Worm (Caenorhabditis elegans): Measurements from ENCODE around the gene F14H12.3.
A peak's percentile ranks its signal among the peaks of the same experiment; 100 is the strongest.

The F14H12.3 gene

ce11 chrX:4376801-4377200 lies 32.8 kb downstream of the F14H12.3 start, which contains the start of gene R160.2:
R160.2 (minus strand) TSS chrX:4376901.
- TF ChIP-seq dmd-6 (GFP tag; IDR thresholded peaks at IDR 0.05) = no peak
- no peak for TF ChIP-seq fos-1 (tag; optimal IDR thresholded peaks at IDR 0.05)
- TF ChIP-seq lin-39 (tag; optimal IDR thresholded peaks at IDR 0.05) = no peak
- TF ChIP-seq nhr-42 (GFP tag; IDR thresholded peaks at IDR 0.05) = no peak
- no peak for TF ChIP-seq F37D6.2 (tag; optimal IDR thresholded peaks at IDR 0.05)
- no peak for TF ChIP-seq ztf-11 (tag; optimal IDR thresholded peaks at IDR 0.05)
- TF ChIP-seq F10B5.3 (tag; optimal IDR thresholded peaks at IDR 0.05) = no peak
- TF ChIP-seq ceh-20 (GFP tag; IDR thresholded peaks at IDR 0.05) = no peak
- TF ChIP-seq nhr-10 (tag; optimal IDR thresholded peaks at IDR 0.05) = no peak

ce11 chrX:4377689-4378088 lies 33.7 kb downstream of the F14H12.3 start, which contains the start of gene R160.12:
R160.12 (minus strand) TSS chrX:4377789.
- no peak for TF ChIP-seq tag-97 (GFP tag; IDR thresholded peaks at IDR 0.05)
- TF ChIP-seq F44E2.7 (GFP tag; IDR thresholded peaks at IDR 0.05) = no peak
- no peak for TF ChIP-seq nhr-76 (tag; optimal IDR thresholded peaks at IDR 0.05)
- no peak for TF ChIP-seq zfp-2 (tag; optimal IDR thresholded peaks at IDR 0.05)
- no peak for TF ChIP-seq lin-39 (tag; optimal IDR thresholded peaks at IDR 0.05)
- no peak for TF ChIP-seq attf-4 (tag; optimal IDR thresholded peaks at IDR 0.05)
- TF ChIP-seq nhr-10 (tag; optimal IDR thresholded peaks at IDR 0.05) = no peak
- no peak for TF ChIP-seq aly-2 (tag; optimal IDR thresholded peaks at IDR 0.05)
- TF ChIP-seq hlh-30 (tag; optimal IDR thresholded peaks at IDR 0.05; ENCODE audit: insufficient read depth) = no peak
- no peak for TF ChIP-seq egl-43 (GFP tag; IDR thresholded peaks at IDR 0.05)
- TF ChIP-seq madf-9 (GFP tag; conservative IDR thresholded peaks at IDR 0.05) = no peak
- TF ChIP-seq daf-8 (GFP tag; IDR thresholded peaks at IDR 0.05) = no peak
- no peak for TF ChIP-seq ZK337.2 (GFP tag; IDR thresholded peaks at IDR 0.05)
- TF ChIP-seq duxl-1 (tag; optimal IDR thresholded peaks at IDR 0.05; ENCODE audit: poor library complexity) = no peak
- TF ChIP-seq mes-2 (tag; optimal IDR thresholded peaks at IDR 0.05; ENCODE audit: poor library complexity, severe bottlenecking) = no peak

- peak; percentile 77 for TF ChIP-seq set-16 (GFP tag; IDR thresholded peaks at IDR 0.05)
- TF ChIP-seq dmd-6 (GFP tag; IDR thresholded peaks at IDR 0.05) = no peak
- TF ChIP-seq hlh-11 (tag; optimal IDR thresholded peaks at IDR 0.05) = peak; percentile 6
- no peak for TF ChIP-seq lin-15B (tag; optimal IDR thresholded peaks at IDR 0.05)
- TF ChIP-seq daf-19 (GFP tag; conservative IDR thresholded peaks at IDR 0.05) = no peak
- no peak for TF ChIP-seq nhr-6 (tag; optimal IDR thresholded peaks at IDR 0.05)
- TF ChIP-seq pqm-1 (tag; optimal IDR thresholded peaks at IDR 0.05) = peak; percentile 1
- TF ChIP-seq unc-62 (GFP tag; optimal IDR thresholded peaks at IDR 0.05 in 1 of 2) = peak in 1 of 2 experiments; percentile 8
- TF ChIP-seq unc-62 (tag; optimal IDR thresholded peaks at IDR 0.05) = no peak
- TF ChIP-seq dmd-8 (GFP tag; IDR thresholded peaks at IDR 0.05) = no peak
These were observed 39.4 kb downstream of the F14H12.3 start, which contains the start of gene lst-2 for ce11 chrX:4383316-4383936. lst-2 (minus strand) TSS chrX:4383366.

- TF ChIP-seq pqm-1 (tag; optimal IDR thresholded peaks at IDR 0.05) (no peak), mdl-1 (tag; optimal IDR thresholded peaks at IDR 0.05) (peak in 1 of 2 experiments; percentile 5), nhr-28 (tag; optimal IDR thresholded peaks at IDR 0.05) (peak; percentile 4), hlh-30 (tag; optimal IDR thresholded peaks at IDR 0.05; ENCODE audit: insufficient read depth) (peak; percentile 69), zfp-3 (GFP tag; conservative IDR thresholded peaks at IDR 0.05) (no peak)
These were observed 42.5 kb downstream of the F14H12.3 start for ce11 chrX:4386493-4386892.
